Worm (Caenorhabditis elegans): ENCODE measurements around the gene F37A8.2.

Gene F37A8.2

ce11 chrIII:3902588-3903325 is 28.6 kb downstream of the F37A8.2 start (continued):
- TF ChIP-seq Y56A3A.18 (GFP tag; IDR thresholded peaks at IDR 0.05) (peak; percentile 32; the same call in 1 of the 2 replicates), ceh-40 (GFP tag; IDR thresholded peaks at IDR 0.05) (no peak), attf-3 (GFP tag; conservative IDR thresholded peaks at IDR 0.05) (no peak), F37B4.10 (GFP tag; IDR thresholded peaks at IDR 0.05) (no peak), madf-8 (GFP tag; conservative IDR thresholded peaks at IDR 0.05) (no peak), F55B11.4 (tag; optimal IDR thresholded peaks at IDR 0.05; ENCODE audit: borderline replicate concordance, insufficient read depth) (no peak), cebp-2 (GFP tag; IDR thresholded peaks at IDR 0.05) (no peak), Y95B8A.8 (GFP tag; IDR thresholded peaks at IDR 0.05) (no peak), ztf-3 (GFP tag; optimal IDR thresholded peaks at IDR 0.05) (no peak), sdz-38 (tag; optimal IDR thresholded peaks at IDR 0.05) (no peak), snpc-1.1 (tag; optimal IDR thresholded peaks at IDR 0.05; ENCODE audit: insufficient read depth) (no peak), ceh-79 (tag; optimal IDR thresholded peaks at IDR 0.05) (peak; percentile 15), sea-2 (GFP tag; IDR thresholded peaks at IDR 0.05) (no peak), xnd-1 (tag; optimal IDR thresholded peaks at IDR 0.05) (no peak), hmg-20 (GFP tag; IDR thresholded peaks at IDR 0.05) (no peak), unc-130 (GFP tag; optimal IDR thresholded peaks at IDR 0.05) (no peak), atf-7 (tag; optimal IDR thresholded peaks at IDR 0.05) (peak; percentile 6), somi-1 (GFP tag; optimal IDR thresholded peaks at IDR 0.05) (no peak), dpff-1 (tag; optimal IDR thresholded peaks at IDR 0.05) (no peak), F10E7.11 (tag; optimal IDR thresholded peaks at IDR 0.05) (no peak), T07F8.4 (tag; optimal IDR thresholded peaks at IDR 0.05) (no peak), die-1 (tag; optimal IDR thresholded peaks at IDR 0.05) (no peak), nhr-179 (tag; optimal IDR thresholded peaks at IDR 0.05) (no peak), fkh-3 (tag; optimal IDR thresholded peaks at IDR 0.05) (no peak), sptf-2 (GFP tag; optimal IDR thresholded peaks at IDR 0.05) (no peak), lin-40 (tag; optimal IDR thresholded peaks at IDR 0.05) (peak; percentile 35), rpc-1 (optimal IDR thresholded peaks at IDR 0.05) (no peak), rpc-1 (tag; optimal IDR thresholded peaks at IDR 0.05) (no peak), F39B2.1 (GFP tag; IDR thresholded peaks at IDR 0.05) (no peak), cebp-1 (GFP tag; IDR thresholded peaks at IDR 0.05) (no peak), cebp-1 (tag; optimal IDR thresholded peaks at IDR 0.05) (peak; percentile 51), madf-3 (GFP tag; IDR thresholded peaks at IDR 0.05) (0 out of 2 replicates have a peak, but pooled peaks have one; percentile 2), lsy-27 (tag; optimal IDR thresholded peaks at IDR 0.05; ENCODE audit: borderline replicate concordance, insufficient read depth) (no peak), K11D2.4 (GFP tag; IDR thresholded peaks at IDR 0.05) (no peak), hsf-1 (GFP tag; IDR thresholded peaks at IDR 0.05) (no peak), mxl-1 (tag; optimal IDR thresholded peaks at IDR 0.05) (no peak), athp-1 (tag; optimal IDR thresholded peaks at IDR 0.05) (peak; percentile 72), aptf-3 (GFP tag; IDR thresholded peaks at IDR 0.05) (no peak), snpc-4 (GFP tag; optimal IDR thresholded peaks at IDR 0.05) (no peak), snpc-4 (tag; optimal IDR thresholded peaks at IDR 0.05) (no peak), ztf-26 (tag; optimal IDR thresholded peaks at IDR 0.05) (peak; percentile 34), mes-4 (tag; optimal IDR thresholded peaks at IDR 0.05) (no peak), tbp1 (GFP tag; optimal IDR thresholded peaks at IDR 0.05) (no peak), ceh-100 (GFP tag; IDR thresholded peaks at IDR 0.05) (no peak), F23B12.7 (tag; optimal IDR thresholded peaks at IDR 0.05; ENCODE audit: insufficient read depth) (no peak), mel-28 (tag; optimal IDR thresholded peaks at IDR 0.05; ENCODE audit: borderline replicate concordance) (no peak), F49E8.2 (tag; optimal IDR thresholded peaks at IDR 0.05; ENCODE audit: insufficient read depth) (no peak), lin-54 (GFP tag; optimal IDR thresholded peaks at IDR 0.05) (no peak), madf-10 (tag; optimal IDR thresholded peaks at IDR 0.05) (no peak)

Measured in whole organism, young adult.